Worm (Caenorhabditis elegans): ENCODE data around the gene pacs-1.

Gene pacs-1

DNA sequence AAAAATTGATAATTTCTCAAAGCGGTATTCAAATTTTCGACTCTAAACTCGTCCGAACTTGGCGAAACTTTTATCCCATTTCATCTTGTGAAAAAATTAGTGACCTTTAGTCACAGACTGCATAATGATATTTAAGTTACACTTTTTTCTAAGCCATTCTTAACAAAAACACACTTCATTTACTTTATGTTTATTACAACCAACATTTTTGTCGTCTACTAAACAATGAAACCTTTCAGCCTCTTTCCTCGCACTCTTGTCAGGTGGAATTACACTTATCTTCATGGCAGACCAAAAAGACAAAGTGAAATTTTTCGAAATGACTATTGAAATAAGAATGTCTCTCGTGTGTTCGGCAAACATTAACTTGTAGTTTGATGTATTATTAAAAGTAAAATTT is 53.2 kb downstream of the pacs-1 start (continued):
- TF ChIP-seq nhr-28 (tag; optimal IDR thresholded peaks at IDR 0.05) (no peak), hlh-4 (tag; optimal IDR thresholded peaks at IDR 0.05) (no peak), hlh-17 (GFP tag; optimal IDR thresholded peaks at IDR 0.05; ENCODE audit: borderline replicate concordance) (no peak), ceh-90 (tag; optimal IDR thresholded peaks at IDR 0.05) (no peak), lin-14 (GFP tag; optimal IDR thresholded peaks at IDR 0.05) (peak; percentile 6), fos-1 (tag; optimal IDR thresholded peaks at IDR 0.05) (no peak), sup-37 (GFP tag; optimal IDR thresholded peaks at IDR 0.05) (no peak), mef-2 (tag; optimal IDR thresholded peaks at IDR 0.05) (no peak), ces-1 (GFP tag; optimal IDR thresholded peaks at IDR 0.05) (no peak), swsn-7 (tag; optimal IDR thresholded peaks at IDR 0.05) (no peak), ama-1 (optimal IDR thresholded peaks at IDR 0.05) (peak; percentile 73), xbp-1 (tag; optimal IDR thresholded peaks at IDR 0.05) (no peak), C16A3.4 (tag; optimal IDR thresholded peaks at IDR 0.05) (no peak)

All from whole organism, L1 larva.